Fruit fly (Drosophila melanogaster): ENCODE measurements around the gene CG4186.

The CG4186 gene

DNA sequence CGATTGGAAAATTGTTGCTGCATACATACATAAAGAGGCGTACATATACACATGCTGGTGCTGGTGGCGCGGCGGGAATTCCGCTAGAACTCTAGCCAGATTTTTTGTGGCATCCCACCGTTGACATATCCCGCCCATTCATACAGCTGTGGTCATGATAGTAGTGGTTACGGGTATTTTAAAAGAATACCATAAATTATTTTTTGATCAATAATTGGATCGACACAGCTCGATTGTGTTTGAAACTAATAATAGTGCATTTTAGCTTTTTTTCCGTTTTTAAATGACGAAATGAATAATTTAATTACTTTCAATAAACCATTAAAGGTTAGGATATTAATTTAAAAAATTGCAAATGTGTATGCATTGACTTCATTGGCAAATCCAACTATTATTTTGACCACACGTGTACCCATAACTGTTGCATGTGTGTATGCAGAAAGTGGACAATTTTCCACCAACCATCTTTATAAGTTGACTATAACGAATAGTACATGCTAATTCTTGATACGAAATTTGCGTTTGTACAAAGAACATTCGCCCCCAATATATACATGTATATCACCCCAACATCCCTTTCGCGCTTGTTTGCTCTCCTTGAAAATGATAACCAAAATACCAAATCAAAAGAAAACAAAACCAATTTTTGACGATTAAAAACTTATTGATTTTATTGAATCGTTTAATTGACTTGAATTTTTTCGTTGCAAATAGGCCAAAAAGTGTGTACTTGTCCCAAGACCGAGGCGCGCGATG is 2.7 kb downstream of the CG4186 start (continued):
- TF ChIP-seq CG15479 (GFP tag; optimal IDR thresholded peaks at IDR 0.05) = no peak
- TF ChIP-seq CG17912 (GFP tag; optimal IDR thresholded peaks at IDR 0.05) = no peak
- peak; percentile 65 for TF ChIP-seq CG17385 (GFP tag; optimal IDR thresholded peaks at IDR 0.05)
- peak; percentile 72 for TF ChIP-seq Ets65A (GFP tag)
- no peak for TF ChIP-seq dan (GFP tag; IDR thresholded peaks at IDR 0.05)
- TF ChIP-seq CG3163 (GFP tag; optimal IDR thresholded peaks at IDR 0.05) = peak; percentile 35
- TF ChIP-seq slbo (GFP tag; IDR thresholded peaks at IDR 0.05) = peak; percentile 75
- TF ChIP-seq Lhr (GFP tag; optimal IDR thresholded peaks at IDR 0.05) = peak; percentile 47
- TF ChIP-seq CG18011 (GFP tag; optimal IDR thresholded peaks at IDR 0.05) = no peak
- TF ChIP-seq ro (GFP tag; IDR thresholded peaks at IDR 0.05) = 0 out of 2 replicates have a peak, but pooled peaks have one; percentile 32
- peak; percentile 29 for TF ChIP-seq Sry-δ (GFP tag; optimal IDR thresholded peaks at IDR 0.05)
- peak; percentile 64; the same call in 1 of the 2 replicates for TF ChIP-seq CG11085 (GFP tag; IDR thresholded peaks at IDR 0.05)
- TF ChIP-seq pb (GFP tag; optimal IDR thresholded peaks at IDR 0.05) = peak; percentile 70
- TF ChIP-seq lbe (GFP tag; optimal IDR thresholded peaks at IDR 0.05) = peak; percentile 49
- TF ChIP-seq Atf3 (GFP tag; optimal IDR thresholded peaks at IDR 0.05) = peak; percentile 51
- TF ChIP-seq sc (optimal IDR thresholded peaks at IDR 0.05) = no peak
- TF ChIP-seq sc (GFP tag; optimal IDR thresholded peaks at IDR 0.05) = peak; percentile 70
- peak; percentile 73 for TF ChIP-seq Ssrp (tag; optimal IDR thresholded peaks at IDR 0.05)
- peak; percentile 60 for TF ChIP-seq CG13296 (GFP tag; optimal IDR thresholded peaks at IDR 0.05)
- TF ChIP-seq CG10431 (GFP tag; optimal IDR thresholded peaks at IDR 0.05) = no peak
- 0 out of 3 replicates have a peak, but pooled peaks have one; percentile 11 for TF ChIP-seq CG3726 (GFP tag; IDR thresholded peaks at IDR 0.05)
- TF ChIP-seq kah (GFP tag; optimal IDR thresholded peaks at IDR 0.05) = peak; percentile 19
- peak; percentile 64 for TF ChIP-seq CG13123 (GFP tag; optimal IDR thresholded peaks at IDR 0.05)
- peak; percentile 58; the same call in 1 of the 2 replicates for TF ChIP-seq wdn (GFP tag; IDR thresholded peaks at IDR 0.05)
- no peak for TF ChIP-seq nau (GFP tag; optimal IDR thresholded peaks at IDR 0.05)
- TF ChIP-seq CG2712 (tag; optimal IDR thresholded peaks at IDR 0.05) = peak; percentile 84
- peak; percentile 40 for TF ChIP-seq Usf (GFP tag; optimal IDR thresholded peaks at IDR 0.05)
- peak; percentile 81; the same call in 1 of the 2 replicates for TF ChIP-seq CG14014 (GFP tag; IDR thresholded peaks at IDR 0.05)
- TF ChIP-seq CG32767 (GFP tag; IDR thresholded peaks at IDR 0.05) = peak; percentile 73
- peak; percentile 85 for TF ChIP-seq CG30403 (GFP tag; optimal IDR thresholded peaks at IDR 0.05)
- TF ChIP-seq lab (GFP tag; optimal IDR thresholded peaks at IDR 0.05) = peak; percentile 88
- TF ChIP-seq Neu2 (GFP tag; optimal IDR thresholded peaks at IDR 0.05; ENCODE audit: borderline replicate concordance) = no peak
- no peak for TF ChIP-seq pita (GFP tag; optimal IDR thresholded peaks at IDR 0.05)
- TF ChIP-seq insv (GFP tag; optimal IDR thresholded peaks at IDR 0.05) = peak in 1 of 2 experiments; percentile 25
- TF ChIP-seq br (optimal IDR thresholded peaks at IDR 0.05) = no peak
- TF ChIP-seq MESR4 (GFP tag; optimal IDR thresholded peaks at IDR 0.05) = peak; percentile 60
- TF ChIP-seq H15 (GFP tag; IDR thresholded peaks at IDR 0.05) = peak; percentile 69
- peak; percentile 58 for TF ChIP-seq E2f2 (GFP tag; IDR thresholded peaks at IDR 0.05)
- TF ChIP-seq CG33557 (GFP tag; optimal IDR thresholded peaks at IDR 0.05) = no peak
- TF ChIP-seq ato (GFP tag; IDR thresholded peaks at IDR 0.05; ENCODE audit: partially characterized antibody) = no peak
- TF ChIP-seq nom (GFP tag; optimal IDR thresholded peaks at IDR 0.05) = peak; percentile 5
- peak; percentile 85 for TF ChIP-seq CG17829 (tag; optimal IDR thresholded peaks at IDR 0.05)
- TF ChIP-seq CG9727 (GFP tag; optimal IDR thresholded peaks at IDR 0.05) = peak; percentile 84
- TF ChIP-seq CG5245 (GFP tag; optimal IDR thresholded peaks at IDR 0.05) = peak; percentile 76
- TF ChIP-seq Mes4 (GFP tag; optimal IDR thresholded peaks at IDR 0.05) = peak; percentile 24
